Fruit fly (Drosophila melanogaster) whole organism, embryonic: ENCODE measurements around the gene CG6966.
A peak's percentile ranks its signal among the peaks of the same experiment; 100 is the strongest.

ENCODE experiments used
- BEAF-32 ChIP-seq: fragments of 200-800 bp; sonication (Bioruptor generic); optimal IDR thresholded peaks from 3 replicates; lab custom pipeline; 2017; ENCODE audit warnings: missing biosample characterization, missing genetic modification characterization, mild to moderate bottlenecking, moderate library complexity, missing genetic modification reagents
- BtbVII ChIP-seq: fragments of 200-800 bp; sonication (Bioruptor generic); optimal IDR thresholded peaks from 3 replicates; lab custom pipeline; 2017; ENCODE audit warnings: missing biosample characterization, mild to moderate bottlenecking, missing genetic modification characterization
- Bteb2 ChIP-seq: fragments of 200-800 bp; sonication (Bioruptor generic); optimal IDR thresholded peaks from 2 replicates; lab custom pipeline; 2016; ENCODE audit warnings: missing biosample characterization, missing genetic modification characterization
- CG10431 ChIP-seq: fragments of 200-800 bp; sonication (Bioruptor generic); optimal IDR thresholded peaks from 3 replicates; lab custom pipeline; 2018; ENCODE audit warnings: missing biosample characterization, mild to moderate bottlenecking, missing genetic modification characterization
- CG10565 ChIP-seq: fragments of 200-800 bp; sonication (Bioruptor generic); optimal IDR thresholded peaks from 3 replicates; lab custom pipeline; 2016; ENCODE audit warnings: missing biosample characterization, mild to moderate bottlenecking, missing genetic modification characterization
- CG11456 ChIP-seq: fragments of 200-800 bp; sonication (Bioruptor generic); IDR thresholded peaks from 3 replicates; pipeline ENCODE4 v1.3.6; 2022; ENCODE audit warnings: missing biosample characterization, missing genetic modification characterization
- CG11695 ChIP-seq: fragments of 200-800 bp; sonication (Bioruptor generic); IDR thresholded peaks from 3 replicates; pipeline ENCODE4 v1.3.6; 2022; ENCODE audit warnings: missing biosample characterization, missing genetic modification characterization
- CG13287 ChIP-seq: fragments of 200-800 bp; sonication (Bioruptor generic); IDR thresholded peaks from 2 replicates; pipeline ENCODE4 v1.3.6; 2022; ENCODE audit warnings: missing biosample characterization, missing genetic modification characterization; ENCODE audit not compliant: partially characterized antibody
- CG15269 ChIP-seq: fragments of 200-800 bp; sonication (Bioruptor generic); optimal IDR thresholded peaks from 2 replicates; lab custom pipeline; 2018; ENCODE audit warnings: missing biosample characterization, mild to moderate bottlenecking, missing genetic modification characterization, moderate library complexity
- CG17186 ChIP-seq: fragments of 200-800 bp; sonication (Bioruptor generic); optimal IDR thresholded peaks from 3 replicates; lab custom pipeline; 2017; ENCODE audit warnings: missing biosample characterization, missing genetic modification reagents, missing genetic modification characterization
- CG17328 ChIP-seq: fragments of 200-800 bp; sonication (Bioruptor generic); IDR thresholded peaks from 2 replicates; pipeline ENCODE4 v1.3.6; 2022; ENCODE audit warnings: missing biosample characterization, missing genetic modification characterization
- CG18764 ChIP-seq: fragments of 200-800 bp; sonication (Bioruptor generic); optimal IDR thresholded peaks from 3 replicates; lab custom pipeline; 2016; ENCODE audit warnings: missing biosample characterization, missing genetic modification characterization
- CG2889 ChIP-seq: fragments of 200-800 bp; sonication (Bioruptor generic); IDR thresholded peaks from 3 replicates; pipeline ENCODE4 v1.3.6; 2022; ENCODE audit warnings: missing biosample characterization, missing genetic modification characterization
- CG30020 ChIP-seq: fragments of 200-800 bp; optimal IDR thresholded peaks from 2 replicates; lab custom pipeline; 2019; ENCODE audit warnings: missing biosample characterization, mild to moderate bottlenecking, missing genetic modification characterization, moderate library complexity
- CG4820 ChIP-seq: fragments of 200-800 bp; sonication (Bioruptor generic); optimal IDR thresholded peaks from 3 replicates; lab custom pipeline; 2016; ENCODE audit warnings: missing biosample characterization, missing genetic modification characterization
- CG6854 ChIP-seq: fragments of 200-800 bp; sonication (Bioruptor generic); optimal IDR thresholded peaks from 3 replicates; lab custom pipeline; 2017; ENCODE audit warnings: missing biosample characterization, mild to moderate bottlenecking, missing genetic modification characterization
- CG8089 ChIP-seq: fragments of 200-800 bp; sonication (Bioruptor generic); optimal IDR thresholded peaks from 3 replicates; lab custom pipeline; 2016; ENCODE audit warnings: missing biosample characterization, missing genetic modification characterization
- CHES-1-like ChIP-seq: fragments of 200-800 bp; sonication (Bioruptor generic); optimal IDR thresholded peaks from 2 replicates; lab custom pipeline; 2016; ENCODE audit warnings: missing biosample characterization, missing genetic modification characterization
- CoRest ChIP-seq: fragments of 200-800 bp; sonication (Bioruptor generic); optimal IDR thresholded peaks from 3 replicates; lab custom pipeline; 2018; ENCODE audit warnings: missing biosample characterization, mild to moderate bottlenecking, missing genetic modification characterization, moderate library complexity
- D ChIP-seq, 2 experiments: fragments of 200-800 bp in 1 of 2; fragments of >200 bp in 1 of 2; sonication (Bioruptor generic) in 1 of 2; optimal IDR thresholded peaks; 2 replicates in 1 of 2; 3 replicates in 1 of 2; lab custom pipeline; 2017; ENCODE audit warnings: mild to moderate bottlenecking in 1 of 2, missing biosample characterization in 1 of 2, missing genetic modification characterization in 1 of 2, missing genetic modification reagents in 1 of 2
- Dip2 ChIP-seq: fragments of 200-800 bp; sonication (Bioruptor generic); IDR thresholded peaks from 2 replicates; pipeline ENCODE4 v1.3.6; 2022; ENCODE audit warnings: missing biosample characterization, missing genetic modification characterization
- Dll ChIP-seq: fragments of 200-800 bp; sonication (Bioruptor generic); IDR thresholded peaks from 4 replicates; pipeline ENCODE4 v1.3.6; 2022; ENCODE audit warnings: missing biosample characterization, missing genetic modification characterization; ENCODE audit not compliant: partially characterized antibody
- Dref ChIP-seq: fragments of 200-800 bp; sonication (Bioruptor generic); IDR thresholded peaks from 2 replicates; pipeline ENCODE4 v1.3.6; 2022; ENCODE audit warnings: missing biosample characterization, missing genetic modification characterization
- E2f2 ChIP-seq: fragments of 200-800 bp; sonication (Bioruptor generic); IDR thresholded peaks from 2 replicates; pipeline ENCODE4 v1.3.6; 2022; ENCODE audit warnings: missing biosample characterization, missing genetic modification characterization
- GATAe ChIP-seq: fragments of 200-800 bp; sonication (Bioruptor generic); conservative IDR thresholded peaks from 2 replicates; pipeline ENCODE4 v1.3.6; 2022; ENCODE audit warnings: missing biosample characterization, missing genetic modification characterization
- H2.0 ChIP-seq: fragments of 200-800 bp; sonication (Bioruptor generic); IDR thresholded peaks from 2 replicates; pipeline ENCODE4 v1.3.6; 2022; ENCODE audit warnings: missing biosample characterization, missing genetic modification characterization
- Hmr ChIP-seq: fragments of 200-800 bp; sonication (Bioruptor generic); optimal IDR thresholded peaks from 3 replicates; lab custom pipeline; 2017; ENCODE audit warnings: mild to moderate bottlenecking, missing biosample characterization, missing genetic modification reagents, missing genetic modification characterization
- Hr3 ChIP-seq: fragments of 200-800 bp; sonication (Bioruptor generic); optimal IDR thresholded peaks from 3 replicates; lab custom pipeline; 2016; ENCODE audit warnings: missing biosample characterization, missing genetic modification characterization
- Nf-YA ChIP-seq: fragments of 200-800 bp; sonication (Bioruptor generic); IDR thresholded peaks from 2 replicates; pipeline ENCODE4 v1.3.6; 2022; ENCODE audit warnings: missing biosample characterization, missing genetic modification characterization
- Oli ChIP-seq: fragments of 200-800 bp; sonication (Bioruptor generic); optimal IDR thresholded peaks from 2 replicates; lab custom pipeline; 2018; ENCODE audit warnings: missing biosample characterization, mild to moderate bottlenecking, missing genetic modification characterization, moderate library complexity
- Sry-δ ChIP-seq: fragments of 200-800 bp; sonication (Bioruptor generic); optimal IDR thresholded peaks from 2 replicates; lab custom pipeline; 2016; ENCODE audit warnings: missing biosample characterization, missing genetic modification characterization
- Tbp ChIP-seq: fragments of >200 bp; optimal IDR thresholded peaks from 2 replicates; lab custom pipeline; 2018; ENCODE audit warnings: missing biosample characterization, missing genetic modification characterization
- bab2 ChIP-seq: fragments of 200-800 bp; sonication (Bioruptor generic); optimal IDR thresholded peaks from 2 replicates; lab custom pipeline; 2016; ENCODE audit warnings: missing biosample characterization, missing genetic modification characterization
- chif ChIP-seq, 2 experiments: fragments of 200-800 bp; sonication (Bioruptor generic); optimal IDR thresholded peaks; 3 replicates each; lab custom pipeline; 2016; ENCODE audit warnings: missing biosample characterization in 2 of 2, missing genetic modification characterization in 2 of 2
- crc ChIP-seq: fragments of 200-800 bp; sonication (Bioruptor generic); optimal IDR thresholded peaks from 2 replicates; lab custom pipeline; 2016; ENCODE audit warnings: missing biosample characterization, missing genetic modification characterization
- fd3F ChIP-seq: fragments of 200-800 bp; sonication (Bioruptor generic); optimal IDR thresholded peaks from 2 replicates; lab custom pipeline; 2018; ENCODE audit warnings: missing biosample characterization, mild to moderate bottlenecking, missing genetic modification characterization, moderate library complexity
- fd64A ChIP-seq: fragments of 200-800 bp; sonication (Bioruptor generic); optimal IDR thresholded peaks from 3 replicates; lab custom pipeline; 2018; ENCODE audit warnings: missing biosample characterization, mild to moderate bottlenecking, missing genetic modification characterization
- gro ChIP-seq: fragments of 200-800 bp; sonication (Bioruptor generic); optimal IDR thresholded peaks from 2 replicates; lab custom pipeline; 2016; ENCODE audit warnings: missing biosample characterization, missing genetic modification characterization
- gsb ChIP-seq: fragments of 200-800 bp; sonication (Bioruptor generic); IDR thresholded peaks from 2 replicates; pipeline ENCODE4 v1.3.6; 2022; ENCODE audit warnings: missing biosample characterization, missing genetic modification characterization
- gt ChIP-seq: fragments of 200-800 bp; sonication (Bioruptor generic); IDR thresholded peaks from 2 replicates; pipeline ENCODE4 v1.3.6; 2022; ENCODE audit warnings: missing biosample characterization, missing genetic modification characterization
- jigr1 ChIP-seq: fragments of 200-800 bp; sonication (Bioruptor generic); IDR thresholded peaks from 3 replicates; pipeline ENCODE4 v1.3.6; 2022; ENCODE audit warnings: missing biosample characterization, missing genetic modification characterization
- kni ChIP-seq: fragments of 200-800 bp; sonication (Bioruptor generic); optimal IDR thresholded peaks from 3 replicates; lab custom pipeline; 2017; ENCODE audit warnings: mild to moderate bottlenecking, missing biosample characterization, missing genetic modification reagents, missing genetic modification characterization
- knrl ChIP-seq: fragments of 200-800 bp; sonication (Bioruptor generic); IDR thresholded peaks from 3 replicates; pipeline ENCODE4 v1.3.6; 2022; ENCODE audit warnings: missing biosample characterization, missing genetic modification characterization; ENCODE audit not compliant: partially characterized antibody
- maf-S ChIP-seq: fragments of 200-800 bp; sonication (Bioruptor generic); optimal IDR thresholded peaks from 2 replicates; lab custom pipeline; 2016; ENCODE audit warnings: missing biosample characterization, missing genetic modification characterization
- pb ChIP-seq: fragments of 200-800 bp; sonication (Bioruptor generic); optimal IDR thresholded peaks from 3 replicates; lab custom pipeline; 2016; ENCODE audit warnings: missing biosample characterization, missing genetic modification characterization
- schlank ChIP-seq: fragments of 200-800 bp; sonication (Bioruptor generic); optimal IDR thresholded peaks from 2 replicates; lab custom pipeline; 2018; ENCODE audit warnings: missing biosample characterization, mild to moderate bottlenecking, missing genetic modification characterization
- stwl ChIP-seq: fragments of 200-800 bp; sonication (Bioruptor generic); optimal IDR thresholded peaks from 3 replicates; lab custom pipeline; 2018; ENCODE audit warnings: missing biosample characterization, mild to moderate bottlenecking, missing genetic modification characterization, moderate library complexity
- tap ChIP-seq: fragments of 200-800 bp; optimal IDR thresholded peaks from 3 replicates; lab custom pipeline; 2019; ENCODE audit warnings: missing biosample characterization, mild to moderate bottlenecking, missing genetic modification characterization, moderate library complexity
- yki ChIP-seq: fragments of >200 bp; optimal IDR thresholded peaks from 3 replicates; lab custom pipeline; 2018
- zen2 ChIP-seq: fragments of 200-800 bp; sonication (Bioruptor generic); IDR thresholded peaks from 3 replicates; pipeline ENCODE4 v1.3.6; 2022; ENCODE audit warnings: missing biosample characterization, missing genetic modification characterization; ENCODE audit not compliant: partially characterized antibody

CG6966 gene

DNA sequence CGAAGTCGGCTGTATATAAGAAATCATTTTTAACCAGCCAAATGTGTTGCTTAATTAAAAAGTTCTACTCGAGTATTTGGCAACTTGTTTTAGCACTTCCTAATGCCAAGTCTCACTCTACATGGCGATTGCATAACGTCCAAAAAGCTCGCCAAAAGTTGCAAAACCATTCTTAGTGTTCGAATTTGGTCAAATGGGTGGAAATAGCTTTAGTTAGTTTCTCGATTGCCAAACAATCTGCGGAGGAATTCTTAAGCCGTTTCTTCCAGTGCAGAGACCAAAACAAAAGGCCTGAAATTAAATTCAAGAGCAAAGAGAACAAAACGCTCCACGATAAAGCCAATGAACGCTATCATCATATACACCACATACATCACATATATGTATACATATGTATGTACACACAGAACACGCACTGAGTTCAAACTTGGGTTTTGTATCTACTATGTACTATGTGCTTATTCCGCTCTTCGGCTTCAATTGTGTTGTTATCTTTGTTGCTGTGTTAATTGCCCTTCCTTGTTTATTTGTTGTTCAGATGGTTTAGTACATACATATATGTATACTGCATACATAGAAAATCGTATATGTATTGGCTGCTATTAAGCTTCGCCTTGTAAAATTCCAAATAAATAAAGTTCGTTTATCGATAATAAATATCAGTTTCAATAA lies 6.0 kb downstream of the CG6966 start (continued):
- TF ChIP-seq yki (lab: Kevin White, UChicago) (no peak), bab2 (GFP tag; lab: Kevin White, UChicago) (no peak), Dref (GFP tag; lab: Robert Waterston, UW) (no peak), Nf-YA (GFP tag; lab: Robert Waterston, UW) (no peak), CG30020 (tag; lab: Kevin White, UChicago) (no peak), gro (GFP tag; lab: Kevin White, UChicago) (peak; percentile 19), CG18764 (GFP tag; lab: Kevin White, UChicago) (peak; percentile 17), pb (GFP tag; lab: Kevin White, UChicago) (no peak), CG8089 (GFP tag; lab: Kevin White, UChicago) (no peak), H2.0 (GFP tag; lab: Robert Waterston, UW) (0 out of 2 replicates have a peak, but pooled peaks have one; percentile 26), CG4820 (GFP tag; lab: Kevin White, UChicago) (no peak), GATAe (GFP tag; lab: Robert Waterston, UW) (no peak), Bteb2 (GFP tag; lab: Kevin White, UChicago) (no peak), BEAF-32 (GFP tag; lab: Kevin White, UChicago) (no peak), tap (tag; lab: Kevin White, UChicago) (peak; percentile 15), CG17186 (GFP tag; lab: Kevin White, UChicago) (no peak), Dip2 (GFP tag; lab: Robert Waterston, UW) (no peak), CG10565 (GFP tag; lab: Kevin White, UChicago) (no peak), chif (GFP tag; optimal IDR thresholded peaks at IDR 0.05; lab: Kevin White, UChicago) (no peak), gsb (no peak), CG17328 (no peak), stwl (tag; lab: Kevin White, UChicago) (peak; percentile 5), CHES-1-like (GFP tag; lab: Kevin White, UChicago) (no peak), Sry-δ (no peak), CG15269 (tag; lab: Kevin White, UChicago) (peak; percentile 61), fd64A (peak; percentile 78), Dll (GFP tag; lab: Robert Waterston, UW) (no peak), CoRest (peak; percentile 57), gt (GFP tag; lab: Robert Waterston, UW) (no peak), Tbp (no peak), CG2889 (GFP tag; lab: Robert Waterston, UW) (no peak), CG10431 (GFP tag; lab: Kevin White, UChicago) (peak; percentile 68), CG11695 (no peak), maf-S (GFP tag; lab: Kevin White, UChicago) (no peak), kni (GFP tag; lab: Kevin White, UChicago) (peak; percentile 71), D (optimal IDR thresholded peaks at IDR 0.05; lab: Kevin White, UChicago) (no peak), D (GFP tag; optimal IDR thresholded peaks at IDR 0.05; lab: Kevin White, UChicago) (peak; percentile 35), jigr1 (GFP tag; lab: Robert Waterston, UW) (no peak), Oli (tag; lab: Kevin White, UChicago) (no peak), zen2 (GFP tag; lab: Robert Waterston, UW) (no peak), Hr3 (GFP tag; lab: Kevin White, UChicago) (no peak), schlank (no peak), Hmr (GFP tag; lab: Kevin White, UChicago) (peak; percentile 57), E2f2 (no peak), CG11456 (GFP tag; lab: Robert Waterston, UW) (no peak), CG6854 (GFP tag; lab: Kevin White, UChicago) (peak; percentile 60), knrl (GFP tag; lab: Robert Waterston, UW) (no peak), crc (GFP tag; lab: Kevin White, UChicago) (no peak), CG13287 (GFP tag; lab: Robert Waterston, UW) (no peak), BtbVII (GFP tag; lab: Kevin White, UChicago) (peak; percentile 37), fd3F (peak; percentile 42)
